Worm (Caenorhabditis elegans) whole organism, mixed stage, embryonic: ENCODE results near the gene pigk-1.
A peak's percentile ranks its signal among the peaks of the same experiment; 100 is the strongest.

ENCODE experiments used
- elt-3 ChIP-seq: fragments of 150-350 bp; optimal IDR thresholded peaks from 2 replicates; lab custom pipeline; 2014; ENCODE audit warnings: missing biosample characterization, missing genetic modification characterization
- flh-1 ChIP-seq: fragments of 200-800 bp; sonication (Bioruptor generic); optimal IDR thresholded peaks from 2 replicates; lab custom pipeline; 2018; ENCODE audit warnings: mild to moderate bottlenecking, missing genetic modification characterization, moderate library complexity, missing compliant biosample characterization
- lsy-2 ChIP-seq: fragments of 150-350 bp; optimal IDR thresholded peaks from 2 replicates; lab custom pipeline; 2014; ENCODE audit warnings: missing biosample characterization, missing genetic modification characterization
- mab-5 ChIP-seq: fragments of 150-350 bp; optimal IDR thresholded peaks from 2 replicates; lab custom pipeline; 2014; ENCODE audit warnings: missing biosample characterization, missing genetic modification characterization
- nhr-237 ChIP-seq: fragments of 150-350 bp; optimal IDR thresholded peaks from 2 replicates; lab custom pipeline; 2014; ENCODE audit warnings: missing biosample characterization, missing genetic modification characterization
- pha-4 ChIP-seq: fragments of 150-350 bp; optimal IDR thresholded peaks from 2 replicates; lab custom pipeline; 2018; ENCODE audit warnings: missing biosample characterization, missing genetic modification reagents, missing genetic modification characterization
- snpc-4 ChIP-seq: fragments of 150-350 bp; optimal IDR thresholded peaks from 2 replicates; lab custom pipeline; 2014; ENCODE audit warnings: missing biosample characterization, missing genetic modification characterization
- sptf-1 ChIP-seq: sonication (generic microtip); optimal IDR thresholded peaks from 2 replicates; lab custom pipeline; 2017; ENCODE audit warnings: mild to moderate bottlenecking, missing genetic modification characterization, moderate library complexity, missing compliant biosample characterization
- unc-39 ChIP-seq: fragments of 150-350 bp; optimal IDR thresholded peaks from 2 replicates; lab custom pipeline; 2014; ENCODE audit warnings: missing biosample characterization, missing genetic modification characterization
- ztf-11 ChIP-seq: fragments of 150-350 bp; optimal IDR thresholded peaks from 2 replicates; lab custom pipeline; 2014; ENCODE audit warnings: missing biosample characterization, missing genetic modification characterization

ce11 chrIV:11119972-11120562 lies 10.2 kb upstream of the pigk-1 start:
- TF ChIP-seq lsy-2 (tag; lab: Kevin White, UChicago), result no peak
- no peak for TF ChIP-seq ztf-11 (tag; lab: Kevin White, UChicago)
- TF ChIP-seq nhr-237 (tag; lab: Kevin White, UChicago), result no peak
- TF ChIP-seq mab-5 (tag; lab: Kevin White, UChicago), result no peak
- no peak for TF ChIP-seq sptf-1
- TF ChIP-seq snpc-4, result no peak
- no peak for TF ChIP-seq unc-39 (tag; lab: Kevin White, UChicago)
- no peak for TF ChIP-seq flh-1 (GFP tag; lab: Kevin White, UChicago)
- TF ChIP-seq elt-3 (tag; lab: Kevin White, UChicago), result no peak
- TF ChIP-seq pha-4 (tag; lab: Kevin White, UChicago), result peak; percentile 10
